Fruit fly (Drosophila melanogaster) whole organism, wandering third instar larva: ENCODE data around the gene Ac76E.

Experiments
- Abd-B ChIP-seq: fragments of >200 bp; optimal IDR thresholded peaks from 2 replicates; lab custom pipeline; 2017; ENCODE audit warnings: missing biosample characterization, missing genetic modification characterization
- CG32264 ChIP-seq: fragments of 200-800 bp; sonication (Bioruptor generic); optimal IDR thresholded peaks from 2 replicates; lab custom pipeline; 2016; ENCODE audit warnings: missing biosample characterization, missing genetic modification characterization
- CrebA ChIP-seq: fragments of 200-800 bp; sonication (Bioruptor generic); optimal IDR thresholded peaks from 2 replicates; lab custom pipeline; 2016; ENCODE audit warnings: missing biosample characterization, mild to moderate bottlenecking, missing genetic modification characterization, borderline replicate concordance
- Dfd ChIP-seq: fragments of >200 bp; optimal IDR thresholded peaks from 2 replicates; lab custom pipeline; 2017; ENCODE audit warnings: missing biosample characterization, missing genetic modification characterization
- Dif ChIP-seq: fragments of 200-275, 200-300 bp; sonication (Bioruptor generic); optimal IDR thresholded peaks from 2 replicates; lab custom pipeline; 2018; ENCODE audit warnings: missing biosample characterization, missing genetic modification characterization; ENCODE audit not compliant: partially characterized antibody
- GATAd ChIP-seq: sonication (Bioruptor generic); optimal IDR thresholded peaks from 2 replicates; lab custom pipeline; 2016; ENCODE audit warnings: missing biosample characterization, missing genetic modification characterization
- HLH106 ChIP-seq: fragments of 200-800 bp; optimal IDR thresholded peaks from 3 replicates; lab custom pipeline; 2019; ENCODE audit warnings: missing biosample characterization, mild to moderate bottlenecking, missing genetic modification characterization, moderate library complexity
- Hnf4 ChIP-seq: fragments of 200-800 bp; sonication (Bioruptor generic); optimal IDR thresholded peaks from 2 replicates; lab custom pipeline; 2016; ENCODE audit warnings: missing biosample characterization, mild to moderate bottlenecking, missing genetic modification characterization
- Hr78 ChIP-seq: fragments of >200 bp; optimal IDR thresholded peaks from 2 replicates; lab custom pipeline; 2017; ENCODE audit warnings: missing biosample characterization, missing genetic modification characterization
- Hr83 ChIP-seq: fragments of 200-300 bp; sonication (Bioruptor generic); optimal IDR thresholded peaks from 2 replicates; lab custom pipeline; 2016; ENCODE audit warnings: missing biosample characterization, mild to moderate bottlenecking, missing genetic modification characterization, moderate library complexity; ENCODE audit not compliant: poor library complexity, severe bottlenecking
- Myc ChIP-seq: fragments of >200 bp; optimal IDR thresholded peaks from 2 replicates; lab custom pipeline; 2017
- OdsH ChIP-seq: fragments of 200-800 bp; sonication (Bioruptor generic); optimal IDR thresholded peaks from 2 replicates; lab custom pipeline; 2016; ENCODE audit warnings: missing biosample characterization, mild to moderate bottlenecking, missing genetic modification characterization
- Sp1 ChIP-seq: fragments of 200-800 bp; sonication (Bioruptor generic); optimal IDR thresholded peaks from 3 replicates; lab custom pipeline; 2019; ENCODE audit warnings: missing biosample characterization, mild to moderate bottlenecking, missing genetic modification characterization, moderate library complexity
- Vsx2 ChIP-seq: fragments of 200-300, 225-300 bp; sonication (Bioruptor generic); optimal IDR thresholded peaks from 2 replicates; lab custom pipeline; 2018; ENCODE audit warnings: missing biosample characterization, missing genetic modification characterization; ENCODE audit not compliant: partially characterized antibody
- br ChIP-seq: fragments of 200-800 bp; sonication (Bioruptor generic); optimal IDR thresholded peaks from 2 replicates; lab custom pipeline; 2016; ENCODE audit warnings: missing biosample characterization, missing genetic modification characterization
- dmrt93B ChIP-seq: fragments of 200-800 bp; sonication (Bioruptor generic); optimal IDR thresholded peaks from 2 replicates; lab custom pipeline; 2018; ENCODE audit warnings: missing biosample characterization, mild to moderate bottlenecking, missing genetic modification characterization
- dsf ChIP-seq: sonication (Bioruptor generic); optimal IDR thresholded peaks from 2 replicates; lab custom pipeline; 2016; ENCODE audit warnings: missing biosample characterization, missing genetic modification characterization, borderline replicate concordance
- ey ChIP-seq: fragments of 200-800 bp; sonication (Bioruptor generic); optimal IDR thresholded peaks from 2 replicates; lab custom pipeline; 2016; ENCODE audit warnings: missing biosample characterization, missing genetic modification characterization
- foxo ChIP-seq, 2 experiments: fragments of 200-800 bp; sonication (Bioruptor generic); optimal IDR thresholded peaks; 2 replicates in 1 of 2; 3 replicates in 1 of 2; lab custom pipeline; 2016 to 2017; ENCODE audit warnings: missing biosample characterization in 2 of 2, missing genetic modification characterization in 2 of 2
- h ChIP-seq: fragments of 200-800 bp; sonication (Bioruptor generic); optimal IDR thresholded peaks from 3 replicates; lab custom pipeline; 2016; ENCODE audit warnings: missing biosample characterization, mild to moderate bottlenecking, missing genetic modification characterization
- lola ChIP-seq: fragments of >200 bp; optimal IDR thresholded peaks from 2 replicates; lab custom pipeline; 2017; ENCODE audit warnings: missing biosample characterization, missing genetic modification characterization
- pan ChIP-seq: fragments of >200 bp; optimal IDR thresholded peaks from 2 replicates; lab custom pipeline; 2017
- psq ChIP-seq: fragments of 200-800 bp; sonication (Bioruptor generic); optimal IDR thresholded peaks from 3 replicates; lab custom pipeline; 2017; ENCODE audit warnings: missing biosample characterization, mild to moderate bottlenecking, missing genetic modification characterization, moderate library complexity
- rgr ChIP-seq: fragments of 200-800 bp; sonication (Bioruptor generic); optimal IDR thresholded peaks from 3 replicates; lab custom pipeline; 2016; ENCODE audit warnings: missing biosample characterization, mild to moderate bottlenecking, missing genetic modification characterization
- sage ChIP-seq: fragments of 200-800 bp; sonication (Bioruptor generic); optimal IDR thresholded peaks from 2 replicates; lab custom pipeline; 2016; ENCODE audit warnings: missing biosample characterization, mild to moderate bottlenecking, missing genetic modification characterization
- sv ChIP-seq: fragments of 200-800 bp; sonication (Bioruptor generic); optimal IDR thresholded peaks from 3 replicates; lab custom pipeline; 2016; ENCODE audit warnings: missing biosample characterization, missing genetic modification characterization
- tai ChIP-seq: sonication (Bioruptor generic); optimal IDR thresholded peaks from 2 replicates; lab custom pipeline; 2016; ENCODE audit warnings: missing biosample characterization, missing genetic modification characterization

Gene Ac76E

DNA sequence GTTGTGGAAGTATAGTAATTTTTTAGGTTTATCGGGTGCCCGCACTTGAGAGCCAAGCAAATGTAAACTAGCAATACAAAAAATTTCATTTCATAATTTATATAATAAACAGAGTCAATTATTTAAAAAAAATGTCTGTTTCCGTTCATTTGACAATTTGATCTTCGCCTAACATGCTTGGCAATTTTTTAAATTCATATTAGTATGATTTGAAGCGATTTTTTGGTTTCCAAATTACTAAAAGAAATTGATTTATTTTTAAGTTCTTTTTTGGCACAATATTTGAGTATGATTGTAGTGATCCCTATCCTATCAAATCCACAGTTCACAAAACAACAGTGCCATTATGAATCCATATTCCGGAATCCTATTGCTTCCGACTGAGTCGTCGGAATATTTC, 12.8 kb downstream of the Ac76E start, which contains the start of gene CG34258:
Gene CG34258, minus strand, starts transcription at position 101 of the 400 bp plus-strand sequence.
- TF ChIP-seq sage (GFP tag; lab: Kevin White, UChicago) (no peak), Hnf4 (GFP tag; lab: Kevin White, UChicago) (no peak), Hr78 (GFP tag; lab: Kevin White, UChicago) (no peak), HLH106 (tag; lab: Kevin White, UChicago) (no peak), OdsH (no peak), dsf (GFP tag; lab: Kevin White, UChicago) (no peak), Vsx2 (GFP tag; lab: Kevin White, UChicago) (no peak), rgr (GFP tag; lab: Kevin White, UChicago) (no peak), psq (GFP tag; lab: Kevin White, UChicago) (no peak), sv (GFP tag; lab: Kevin White, UChicago) (no peak)

DNA sequence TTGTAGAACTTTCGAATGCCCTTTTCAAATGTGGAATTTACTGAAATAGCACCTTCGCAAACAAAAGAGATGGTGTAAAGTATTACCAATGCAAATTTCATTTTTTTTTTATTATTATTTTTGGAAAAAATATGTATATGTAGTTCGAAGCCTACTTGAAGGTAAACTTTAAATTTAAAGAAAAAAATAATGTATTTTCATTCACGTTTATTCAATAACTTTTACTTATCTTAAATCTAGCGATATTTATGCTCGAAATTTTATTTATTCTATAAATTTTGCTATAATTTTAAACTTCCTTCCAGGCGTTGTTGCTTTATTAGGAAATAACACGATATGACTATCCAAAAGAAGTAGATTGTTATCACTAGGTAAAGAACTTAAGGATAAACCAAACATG, 13.6 kb downstream of the Ac76E start, which contains the start of gene CG33710:
Gene CG33710, minus strand, starts transcription at position 101 of the 400 bp plus-strand sequence.
- TF ChIP-seq lola (GFP tag; lab: Kevin White, UChicago), result no peak
- no peak for TF ChIP-seq rgr (GFP tag; lab: Kevin White, UChicago)
- TF ChIP-seq pan (lab: Kevin White, UChicago), result no peak
- no peak for TF ChIP-seq dsf (GFP tag; lab: Kevin White, UChicago)
- TF ChIP-seq tai (GFP tag; lab: Kevin White, UChicago), result no peak
- TF ChIP-seq Myc, result no peak

DNA sequence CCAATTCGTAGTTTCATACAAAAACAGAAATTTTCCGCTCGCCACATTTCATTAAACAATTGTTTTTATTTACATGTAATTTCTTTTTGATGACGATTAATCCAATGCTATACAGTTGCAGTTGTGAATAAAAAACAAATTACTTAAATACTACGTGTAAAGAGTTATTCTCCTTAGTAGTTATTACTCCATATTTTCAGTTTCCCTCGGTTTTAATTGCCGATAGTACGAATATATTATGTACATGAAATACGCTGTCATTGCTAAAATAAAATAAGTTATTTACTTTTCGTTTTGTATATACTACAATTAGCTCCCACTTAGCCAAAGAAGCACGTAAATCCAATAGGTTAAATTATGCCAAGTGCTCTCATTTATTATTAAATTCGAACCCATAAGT, 14.5 kb downstream of the Ac76E start, which contains the start of gene CG42655:
Gene CG42655, minus strand, starts transcription at position 101 of the 400 bp plus-strand sequence.
- no peak for TF ChIP-seq Myc
- TF ChIP-seq Dif (GFP tag; lab: Kevin White, UChicago), result no peak
- TF ChIP-seq lola (GFP tag; lab: Kevin White, UChicago), result no peak
- no peak for TF ChIP-seq Hr83
- TF ChIP-seq HLH106 (tag; lab: Kevin White, UChicago), result no peak
- TF ChIP-seq dmrt93B (GFP tag; lab: Kevin White, UChicago), result no peak
- TF ChIP-seq foxo (GFP tag; optimal IDR thresholded peaks at IDR 0.05; lab: Kevin White, UChicago), result no peak
- TF ChIP-seq Hnf4 (GFP tag; lab: Kevin White, UChicago), result no peak
- TF ChIP-seq, all 38 proteins: peak for 0

DNA sequence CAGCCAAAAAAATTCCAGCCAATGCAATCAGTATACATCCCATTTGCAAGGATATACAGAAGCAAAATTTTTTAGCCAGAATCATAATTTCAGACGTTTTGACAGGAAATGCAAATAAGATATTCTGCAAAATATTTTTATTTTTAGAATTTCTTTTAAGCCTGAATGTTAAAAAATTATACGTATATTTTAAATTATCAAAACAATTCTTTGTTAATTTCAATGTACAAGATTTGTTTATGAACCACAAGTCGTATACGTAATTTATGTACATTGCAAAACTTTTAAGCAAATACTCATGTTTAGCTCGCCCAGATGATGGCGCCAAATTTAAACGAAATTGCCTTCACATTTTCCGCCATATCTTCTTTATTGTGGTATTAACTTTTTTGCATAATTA, 15.3 kb downstream of the Ac76E start, which contains the start of gene CG42654:
Gene CG42654, minus strand, starts transcription at position 101 of the 400 bp plus-strand sequence.
- TF ChIP-seq Myc (no peak), sage (GFP tag; lab: Kevin White, UChicago) (no peak), CrebA (GFP tag; lab: Kevin White, UChicago) (no peak), HLH106 (tag; lab: Kevin White, UChicago) (no peak), br (no peak), h (GFP tag; lab: Kevin White, UChicago) (no peak), lola (GFP tag; lab: Kevin White, UChicago) (no peak), foxo (GFP tag; optimal IDR thresholded peaks at IDR 0.05; lab: Kevin White, UChicago) (no peak), ey (GFP tag; lab: Kevin White, UChicago) (no peak), rgr (GFP tag; lab: Kevin White, UChicago) (no peak), Abd-B (GFP tag; lab: Kevin White, UChicago) (no peak), psq (GFP tag; lab: Kevin White, UChicago) (no peak), GATAd (GFP tag; lab: Kevin White, UChicago) (no peak), Sp1 (GFP tag; lab: Kevin White, UChicago) (no peak), dmrt93B (GFP tag; lab: Kevin White, UChicago) (no peak), Hnf4 (GFP tag; lab: Kevin White, UChicago) (no peak)

DNA sequence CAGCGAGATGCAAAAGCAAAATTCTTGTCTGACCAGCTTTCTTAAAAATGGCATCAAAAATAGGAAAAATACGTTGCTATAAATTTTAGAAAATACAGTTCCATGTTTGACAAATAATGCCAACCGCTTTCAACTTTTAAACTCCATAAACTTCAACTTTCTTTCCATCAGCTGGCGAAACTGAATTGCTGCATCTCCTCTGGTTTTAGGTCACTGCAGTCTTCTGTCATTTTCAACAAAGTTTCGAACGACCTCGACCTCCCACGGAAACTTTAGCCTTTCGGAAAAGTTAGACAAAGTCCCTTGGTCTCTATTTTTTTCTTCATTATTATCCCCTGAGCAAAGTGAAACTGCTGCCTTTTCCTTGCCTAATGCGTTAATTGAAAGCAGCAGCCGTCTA, 16.6 kb downstream of the Ac76E start, which contains the start of gene CG42263:
Gene CG42263, minus strand, starts transcription at position 101 of the 400 bp plus-strand sequence.
- no peak for TF ChIP-seq OdsH
- TF ChIP-seq CG32264 (GFP tag; lab: Kevin White, UChicago), result no peak
- no peak for TF ChIP-seq dsf (GFP tag; lab: Kevin White, UChicago)
- TF ChIP-seq dmrt93B (GFP tag; lab: Kevin White, UChicago), result no peak
- no peak for TF ChIP-seq Dfd (GFP tag; lab: Kevin White, UChicago)
- no peak for TF ChIP-seq Hr78 (GFP tag; lab: Kevin White, UChicago)
- no peak for TF ChIP-seq br
- TF ChIP-seq Hnf4 (GFP tag; lab: Kevin White, UChicago), result no peak
- no peak for TF ChIP-seq h (GFP tag; lab: Kevin White, UChicago)
- TF ChIP-seq, all 38 proteins: peak for 0

DNA sequence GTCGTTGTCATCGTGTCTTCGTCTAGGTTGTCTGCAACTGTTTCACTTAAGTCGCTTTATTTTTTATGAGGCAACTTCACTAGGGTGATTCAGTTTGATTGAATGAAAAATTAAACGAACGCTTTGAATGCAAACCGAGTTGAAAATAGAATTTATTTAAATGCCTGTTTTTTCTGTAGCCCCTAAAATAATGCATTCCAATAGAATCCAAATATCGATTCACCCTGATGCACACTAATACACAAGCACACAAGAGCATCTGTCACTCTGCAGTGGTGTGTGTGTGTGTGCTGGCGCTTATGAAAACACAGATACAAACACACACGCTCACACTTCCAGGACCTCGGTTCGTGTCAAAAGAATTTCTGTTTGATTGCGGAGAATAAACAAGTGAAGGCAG, 22.7 kb downstream of the Ac76E start:
- TF ChIP-seq psq (GFP tag; lab: Kevin White, UChicago), result no peak
- peak; percentile 7 for TF ChIP-seq rgr (GFP tag; lab: Kevin White, UChicago)
